Fruit fly (Drosophila melanogaster) whole organism, embryonic: ENCODE data around the gene CG32413.

Experiments
- Abd-B ChIP-seq: fragments of 200-800 bp; sonication (Bioruptor generic); optimal IDR thresholded peaks from 2 replicates; lab custom pipeline; 2018; ENCODE audit warnings: missing biosample characterization, mild to moderate bottlenecking, missing genetic modification characterization, moderate library complexity
- CG10366 ChIP-seq: fragments of 200-800 bp; sonication (Bioruptor generic); IDR thresholded peaks from 2 replicates; pipeline ENCODE4 v1.3.6; 2022; ENCODE audit warnings: missing biosample characterization, missing genetic modification characterization
- CG11093 ChIP-seq: fragments of 200-800 bp; sonication (Bioruptor generic); IDR thresholded peaks from 3 replicates; pipeline ENCODE4 v1.3.6; 2022; ENCODE audit warnings: missing biosample characterization, missing genetic modification characterization
- CG11504 ChIP-seq: fragments of 200-800 bp; sonication (Bioruptor generic); optimal IDR thresholded peaks from 3 replicates; lab custom pipeline; 2019; ENCODE audit warnings: missing biosample characterization, mild to moderate bottlenecking, missing genetic modification characterization, moderate library complexity
- CG12104 ChIP-seq: fragments of 200-800 bp; sonication (Bioruptor generic); optimal IDR thresholded peaks from 3 replicates; lab custom pipeline; 2016; ENCODE audit warnings: missing biosample characterization, missing genetic modification characterization
- CG12236 ChIP-seq: fragments of 200-800 bp; sonication (Bioruptor generic); optimal IDR thresholded peaks from 2 replicates; lab custom pipeline; 2016; ENCODE audit warnings: missing biosample characterization, missing genetic modification characterization
- CG12391 ChIP-seq: fragments of 200-800 bp; sonication (Bioruptor generic); optimal IDR thresholded peaks from 3 replicates; lab custom pipeline; 2018; ENCODE audit warnings: missing biosample characterization, mild to moderate bottlenecking, missing genetic modification characterization, moderate library complexity
- CG14710 ChIP-seq: fragments of 200-800 bp; sonication (Bioruptor generic); optimal IDR thresholded peaks from 3 replicates; lab custom pipeline; 2019; ENCODE audit warnings: missing biosample characterization, mild to moderate bottlenecking, missing genetic modification characterization, moderate library complexity
- CG17359 ChIP-seq: fragments of 200-800 bp; sonication (Bioruptor generic); optimal IDR thresholded peaks from 3 replicates; lab custom pipeline; 2018; ENCODE audit warnings: missing biosample characterization, mild to moderate bottlenecking, missing genetic modification characterization, moderate library complexity
- CG17829 ChIP-seq: fragments of 200-800 bp; optimal IDR thresholded peaks from 2 replicates; lab custom pipeline; 2019; ENCODE audit warnings: missing biosample characterization, mild to moderate bottlenecking, missing genetic modification characterization, moderate library complexity
- CG18764 ChIP-seq: fragments of 200-800 bp; sonication (Bioruptor generic); optimal IDR thresholded peaks from 3 replicates; lab custom pipeline; 2016; ENCODE audit warnings: missing biosample characterization, missing genetic modification characterization
- CG2712 ChIP-seq: fragments of 200-800 bp; optimal IDR thresholded peaks from 3 replicates; lab custom pipeline; 2019; ENCODE audit warnings: missing biosample characterization, mild to moderate bottlenecking, missing genetic modification characterization, moderate library complexity
- CG2875 ChIP-seq: fragments of 200-800 bp; sonication (Bioruptor generic); optimal IDR thresholded peaks from 2 replicates; lab custom pipeline; 2017; ENCODE audit warnings: missing biosample characterization, mild to moderate bottlenecking, missing genetic modification characterization, missing genetic modification reagents
- CG30403 ChIP-seq: fragments of 200-800 bp; sonication (Bioruptor generic); optimal IDR thresholded peaks from 3 replicates; lab custom pipeline; 2016; ENCODE audit warnings: missing biosample characterization, missing genetic modification characterization
- CG32767 ChIP-seq: fragments of 200-800 bp; sonication (Bioruptor generic); IDR thresholded peaks from 2 replicates; pipeline ENCODE4 v1.3.6; 2022; ENCODE audit warnings: missing biosample characterization, missing genetic modification characterization
- CG3838 ChIP-seq: fragments of 200-800 bp; sonication (Bioruptor generic); optimal IDR thresholded peaks from 3 replicates; lab custom pipeline; 2016; ENCODE audit warnings: missing biosample characterization, missing genetic modification characterization
- CG4820 ChIP-seq: fragments of 200-800 bp; sonication (Bioruptor generic); optimal IDR thresholded peaks from 3 replicates; lab custom pipeline; 2016; ENCODE audit warnings: missing biosample characterization, missing genetic modification characterization
- CG6175 ChIP-seq: fragments of 200-800 bp; sonication (Bioruptor generic); IDR thresholded peaks from 3 replicates; pipeline ENCODE4 v1.3.6; 2022; ENCODE audit warnings: missing biosample characterization, missing genetic modification characterization
- CG6683 ChIP-seq: fragments of 200-800 bp; sonication (Bioruptor generic); optimal IDR thresholded peaks from 2 replicates; lab custom pipeline; 2017; ENCODE audit warnings: missing biosample characterization, mild to moderate bottlenecking, missing genetic modification characterization, missing genetic modification reagents
- CG7556 ChIP-seq: fragments of 200-800 bp; sonication (Bioruptor generic); optimal IDR thresholded peaks from 2 replicates; lab custom pipeline; 2017; ENCODE audit warnings: missing biosample characterization, mild to moderate bottlenecking, missing genetic modification characterization
- CG8089 ChIP-seq: fragments of 200-800 bp; sonication (Bioruptor generic); optimal IDR thresholded peaks from 3 replicates; lab custom pipeline; 2016; ENCODE audit warnings: missing biosample characterization, missing genetic modification characterization
- CG9727 ChIP-seq: fragments of 200-800 bp; sonication (Bioruptor generic); optimal IDR thresholded peaks from 3 replicates; lab custom pipeline; 2017; ENCODE audit warnings: missing biosample characterization, mild to moderate bottlenecking, missing genetic modification characterization
- CoRest ChIP-seq: fragments of 200-800 bp; sonication (Bioruptor generic); optimal IDR thresholded peaks from 3 replicates; lab custom pipeline; 2018; ENCODE audit warnings: missing biosample characterization, mild to moderate bottlenecking, missing genetic modification characterization, moderate library complexity
- D ChIP-seq, 2 experiments: fragments of 200-800 bp in 1 of 2; fragments of >200 bp in 1 of 2; sonication (Bioruptor generic) in 1 of 2; optimal IDR thresholded peaks; 2 replicates in 1 of 2; 3 replicates in 1 of 2; lab custom pipeline; 2017; ENCODE audit warnings: mild to moderate bottlenecking in 1 of 2, missing biosample characterization in 1 of 2, missing genetic modification characterization in 1 of 2, missing genetic modification reagents in 1 of 2
- D19A ChIP-seq: fragments of 200-800 bp; optimal IDR thresholded peaks from 3 replicates; lab custom pipeline; 2019; ENCODE audit warnings: missing biosample characterization, mild to moderate bottlenecking, missing genetic modification characterization, moderate library complexity
- Deaf1 ChIP-seq: fragments of 200-800 bp; optimal IDR thresholded peaks from 3 replicates; lab custom pipeline; 2019; ENCODE audit warnings: missing biosample characterization, mild to moderate bottlenecking, missing genetic modification characterization, moderate library complexity
- Drgx ChIP-seq: fragments of 200-800 bp; sonication (Bioruptor generic); IDR thresholded peaks from 2 replicates; pipeline ENCODE4 v1.3.6; 2022; ENCODE audit warnings: missing biosample characterization, missing genetic modification characterization
- PHDP ChIP-seq: fragments of 200-800 bp; sonication (Bioruptor generic); optimal IDR thresholded peaks from 3 replicates; lab custom pipeline; 2018; ENCODE audit warnings: missing biosample characterization, mild to moderate bottlenecking, missing genetic modification characterization, moderate library complexity
- Six4 ChIP-seq: fragments of 200-800 bp; sonication (Bioruptor generic); optimal IDR thresholded peaks from 2 replicates; lab custom pipeline; 2016; ENCODE audit warnings: missing biosample characterization, missing genetic modification characterization
- Ssrp ChIP-seq: fragments of 200-800 bp; sonication (Bioruptor generic); optimal IDR thresholded peaks from 2 replicates; lab custom pipeline; 2018; ENCODE audit warnings: missing biosample characterization, mild to moderate bottlenecking, missing genetic modification characterization, moderate library complexity
- bbx ChIP-seq: fragments of 200-800 bp; sonication (Bioruptor generic); IDR thresholded peaks from 2 replicates; pipeline ENCODE4 v1.3.6; 2022; ENCODE audit warnings: missing biosample characterization, missing genetic modification characterization; ENCODE audit not compliant: partially characterized antibody
- bsh ChIP-seq, 2 experiments: fragments of 200-800 bp; sonication (Bioruptor generic); optimal IDR thresholded peaks; 2 replicates each; lab custom pipeline; 2017 to 2018; ENCODE audit warnings: mild to moderate bottlenecking in 2 of 2, missing biosample characterization in 2 of 2, missing genetic modification characterization in 2 of 2, moderate library complexity in 1 of 2
- ci ChIP-seq: fragments of 200-800 bp; sonication (Bioruptor generic); IDR thresholded peaks from 3 replicates; pipeline ENCODE4 v1.3.6; 2022; ENCODE audit warnings: missing biosample characterization, missing genetic modification characterization
- crc ChIP-seq: fragments of 200-800 bp; sonication (Bioruptor generic); optimal IDR thresholded peaks from 2 replicates; lab custom pipeline; 2016; ENCODE audit warnings: missing biosample characterization, missing genetic modification characterization
- dmrt11E ChIP-seq: fragments of 200-800 bp; sonication (Bioruptor generic); optimal IDR thresholded peaks from 3 replicates; lab custom pipeline; 2018; ENCODE audit warnings: missing biosample characterization, mild to moderate bottlenecking, missing genetic modification characterization, moderate library complexity
- dmrt99B ChIP-seq: fragments of 200-800 bp; sonication (Bioruptor generic); optimal IDR thresholded peaks from 2 replicates; lab custom pipeline; 2018; ENCODE audit warnings: missing biosample characterization, mild to moderate bottlenecking, missing genetic modification characterization, moderate library complexity
- eve ChIP-seq, 2 experiments: fragments of >200 bp; optimal IDR thresholded peaks; 2 replicates each; lab custom pipeline; 2017; ENCODE audit warnings: missing biosample characterization in 2 of 2, missing genetic modification characterization in 2 of 2
- fd96Cb ChIP-seq: fragments of 200-800 bp; sonication (Bioruptor generic); optimal IDR thresholded peaks from 2 replicates; lab custom pipeline; 2018; ENCODE audit warnings: missing biosample characterization, mild to moderate bottlenecking, missing genetic modification characterization, moderate library complexity
- hkb ChIP-seq, 2 experiments: fragments of 200-800 bp in 1 of 2; fragments of >200 bp in 1 of 2; sonication (Bioruptor generic) in 1 of 2; IDR thresholded peaks in 1 of 2; optimal IDR thresholded peaks in 1 of 2; 2 replicates each; pipeline versions ENCODE4 v1.3.6 to Lab custom; 2017 to 2022; ENCODE audit warnings: missing biosample characterization in 1 of 2, missing genetic modification characterization in 1 of 2
- kni ChIP-seq: fragments of 200-800 bp; sonication (Bioruptor generic); optimal IDR thresholded peaks from 3 replicates; lab custom pipeline; 2017; ENCODE audit warnings: mild to moderate bottlenecking, missing biosample characterization, missing genetic modification reagents, missing genetic modification characterization
- lola ChIP-seq, 3 experiments: fragments of >200 bp in 2 of 3; fragments of 200-800 bp in 1 of 3; sonication (Bioruptor generic) in 1 of 3; optimal IDR thresholded peaks; 2 replicates each; lab custom pipeline; 2017 to 2019; ENCODE audit warnings: missing biosample characterization in 3 of 3, missing genetic modification characterization in 3 of 3, mild to moderate bottlenecking in 1 of 3, moderate library complexity in 1 of 3
- lov ChIP-seq, 2 experiments: fragments of 200-800 bp in 1 of 2; fragments of >200 bp in 1 of 2; sonication (Bioruptor generic) in 1 of 2; IDR thresholded peaks in 1 of 2; optimal IDR thresholded peaks in 1 of 2; 2 replicates in 1 of 2; 3 replicates in 1 of 2; pipeline versions ENCODE4 v1.3.6 to Lab custom; 2017 to 2022; ENCODE audit warnings: missing biosample characterization in 1 of 2, missing genetic modification characterization in 1 of 2
- nom ChIP-seq: fragments of 200-800 bp; sonication (Bioruptor generic); optimal IDR thresholded peaks from 2 replicates; lab custom pipeline; 2017; ENCODE audit warnings: missing biosample characterization, missing genetic modification characterization, mild to moderate bottlenecking, moderate library complexity, missing genetic modification reagents
- org-1 ChIP-seq: fragments of 200-800 bp; sonication (Bioruptor generic); optimal IDR thresholded peaks from 2 replicates; lab custom pipeline; 2017; ENCODE audit warnings: missing biosample characterization, missing genetic modification characterization
- salm ChIP-seq: fragments of 200-800 bp; sonication (Bioruptor generic); optimal IDR thresholded peaks from 2 replicates; lab custom pipeline; 2018; ENCODE audit warnings: missing biosample characterization, mild to moderate bottlenecking, missing genetic modification characterization
- so ChIP-seq: fragments of 200-800 bp; sonication (Bioruptor generic); IDR thresholded peaks from 3 replicates; pipeline ENCODE4 v1.3.6; 2022; ENCODE audit warnings: missing biosample characterization, missing genetic modification characterization
- trem ChIP-seq: fragments of 200-800 bp; optimal IDR thresholded peaks from 3 replicates; lab custom pipeline; 2019; ENCODE audit warnings: missing biosample characterization, mild to moderate bottlenecking, missing genetic modification characterization, moderate library complexity
- vfl ChIP-seq: fragments of 200-800 bp; sonication (Bioruptor generic); optimal IDR thresholded peaks from 2 replicates; lab custom pipeline; 2016; ENCODE audit warnings: missing biosample characterization, missing genetic modification characterization
- vvl ChIP-seq: fragments of 200-800 bp; sonication (Bioruptor generic); IDR thresholded peaks from 2 replicates; pipeline ENCODE4 v1.3.6; 2022; ENCODE audit warnings: missing biosample characterization, missing genetic modification characterization

The CG32413 gene

DNA sequence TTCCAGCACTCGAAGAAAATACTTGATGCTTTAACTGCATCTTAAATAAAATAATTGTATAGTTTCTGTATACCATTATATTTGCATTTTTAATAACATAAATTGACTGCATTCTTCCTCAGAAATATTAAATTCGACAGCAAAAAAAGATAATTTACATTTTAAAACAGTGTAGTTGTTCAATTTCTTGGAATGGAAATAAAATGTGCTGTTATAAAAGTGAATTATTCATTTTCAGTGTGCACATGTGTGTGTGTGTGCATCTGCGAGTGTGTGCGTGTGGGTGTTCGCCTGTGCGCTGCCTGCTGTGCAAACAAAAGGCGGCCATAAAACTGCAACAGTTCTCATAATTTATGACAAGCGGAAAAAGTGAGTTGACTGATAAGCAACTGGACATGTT lies 48.3 kb upstream of the CG32413 start (continued):
- TF ChIP-seq CG14710 (tag; lab: Kevin White, UChicago) (peak; percentile 64), crc (no peak), fd96Cb (tag; lab: Kevin White, UChicago) (peak; percentile 54), D (optimal IDR thresholded peaks at IDR 0.05; lab: Kevin White, UChicago) (no peak), D (GFP tag; optimal IDR thresholded peaks at IDR 0.05; lab: Kevin White, UChicago) (peak; percentile 24), CG11093 (GFP tag; lab: Robert Waterston, UW) (no peak), Six4 (peak; percentile 6), lov (optimal IDR thresholded peaks at IDR 0.05; lab: Kevin White, UChicago) (no peak), lov (GFP tag; IDR thresholded peaks at IDR 0.05; lab: Robert Waterston, UW) (no peak), vvl (peak; percentile 48; the same call in 1 of the 2 replicates), PHDP (peak; percentile 12), vfl (no peak), dmrt11E (tag; lab: Kevin White, UChicago) (peak; percentile 58), CG9727 (GFP tag; lab: Kevin White, UChicago) (peak; percentile 47), dmrt99B (tag; lab: Kevin White, UChicago) (peak; percentile 62), CG2875 (GFP tag; lab: Kevin White, UChicago) (peak; percentile 22), CG7556 (GFP tag; lab: Kevin White, UChicago) (peak; percentile 32), trem (peak; percentile 28), CG12391 (tag; lab: Kevin White, UChicago) (peak; percentile 52), lola (GFP tag; optimal IDR thresholded peaks at IDR 0.05; lab: Kevin White, UChicago) (peak in 1 of 3 experiments; percentile 61), hkb (optimal IDR thresholded peaks at IDR 0.05; lab: Kevin White, UChicago) (no peak), hkb (GFP tag; IDR thresholded peaks at IDR 0.05; lab: Robert Waterston, UW) (peak; percentile 29; the same call in 1 of the 2 replicates), CG2712 (peak; percentile 71), ci (GFP tag; lab: Robert Waterston, UW) (0 out of 3 replicates have a peak, but pooled peaks have one; percentile 27), CG18764 (GFP tag; lab: Kevin White, UChicago) (no peak), so (no peak), CoRest (tag; lab: Kevin White, UChicago) (peak; percentile 13), CG17359 (tag; lab: Kevin White, UChicago) (peak; percentile 39), eve (GFP tag; optimal IDR thresholded peaks at IDR 0.05; lab: Kevin White, UChicago) (peak in 1 of 2 experiments; percentile 8), Ssrp (tag; lab: Kevin White, UChicago) (peak; percentile 48), org-1 (GFP tag; lab: Kevin White, UChicago) (peak; percentile 14), CG17829 (tag; lab: Kevin White, UChicago) (peak; percentile 52), CG12104 (GFP tag; lab: Kevin White, UChicago) (no peak), D19A (tag; lab: Kevin White, UChicago) (peak; percentile 54), Drgx (GFP tag; lab: Robert Waterston, UW) (peak; percentile 36; the same call in 1 of the 2 replicates), CG10366 (GFP tag; lab: Robert Waterston, UW) (no peak), CG32767 (GFP tag; lab: Robert Waterston, UW) (no peak), CG4820 (peak; percentile 27), salm (tag; lab: Kevin White, UChicago) (no peak), Abd-B (GFP tag; lab: Kevin White, UChicago) (peak; percentile 34)

DNA sequence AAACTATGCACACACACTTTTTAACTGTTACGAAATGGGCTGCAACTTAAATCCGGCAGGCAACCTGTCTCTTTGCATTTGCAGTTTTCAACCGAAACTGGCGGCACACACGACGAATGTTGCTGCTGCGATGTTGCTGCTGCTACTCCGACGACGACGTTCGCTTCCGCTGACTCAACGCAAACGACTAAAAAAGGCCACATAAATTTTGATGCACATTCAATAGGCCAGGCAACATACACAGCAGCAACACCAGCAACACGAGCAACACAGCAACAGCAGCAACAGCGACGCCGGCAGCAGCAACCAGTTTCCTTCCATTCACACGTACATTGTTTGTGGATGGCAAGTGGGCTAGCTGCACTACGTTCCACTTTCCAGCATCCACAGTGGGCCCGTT lies 46.6 kb upstream of the CG32413 start, which contains the start of gene Egfrap:
Gene Egfrap, minus strand, starts transcription at position 192 of the 400 bp plus-strand sequence.
- TF ChIP-seq CG12236 (no peak), CG6175 (0 out of 3 replicates have a peak, but pooled peaks have one; percentile 39), CG30403 (GFP tag; lab: Kevin White, UChicago) (no peak), Deaf1 (tag; lab: Kevin White, UChicago) (peak; percentile 29), CG6683 (GFP tag; lab: Kevin White, UChicago) (no peak), nom (GFP tag; lab: Kevin White, UChicago) (peak; percentile 4), bsh (GFP tag; optimal IDR thresholded peaks at IDR 0.05; lab: Kevin White, UChicago) (peak in 1 of 2 experiments; percentile 31), ci (GFP tag; lab: Robert Waterston, UW) (peak; percentile 57; the same call in 1 of the 3 replicates), bbx (peak; percentile 32; the same call in 1 of the 2 replicates), CG3838 (peak; percentile 94), CG8089 (GFP tag; lab: Kevin White, UChicago) (no peak), CG11504 (peak; percentile 98), kni (GFP tag; lab: Kevin White, UChicago) (no peak)
